Fruit fly (Drosophila melanogaster): ENCODE measurements around the gene CG4598.

CG4598 gene

DNA sequence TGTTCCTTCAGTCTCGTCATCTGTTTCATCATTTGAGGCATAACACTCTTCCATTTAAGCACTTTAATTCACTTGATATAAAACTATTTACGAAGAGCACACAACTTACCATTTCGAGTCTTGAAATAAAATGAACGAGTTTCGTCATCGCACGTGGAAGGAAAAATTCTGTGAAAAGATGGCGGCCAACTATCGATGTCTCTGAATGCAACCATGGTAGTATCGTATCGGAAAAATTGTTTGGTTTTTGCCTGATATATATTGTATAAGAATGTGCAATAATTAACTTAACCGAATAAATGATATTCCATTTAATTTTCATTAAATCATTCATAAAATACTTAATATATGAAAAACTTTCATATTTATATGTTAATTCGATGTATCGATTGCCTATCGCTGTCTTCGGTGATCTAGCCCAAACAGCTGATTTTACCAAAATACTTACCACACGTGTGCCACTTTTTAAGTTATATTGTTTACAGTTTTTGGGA lies 23.5 kb upstream of the CG4598 start, which contains the start of gene Bka (continued):
- peak; percentile 37 for TF ChIP-seq CG4707 (GFP tag; optimal IDR thresholded peaks at IDR 0.05)
- no peak for TF ChIP-seq tin (GFP tag; optimal IDR thresholded peaks at IDR 0.05)
- no peak for TF ChIP-seq Sry-β (GFP tag; optimal IDR thresholded peaks at IDR 0.05)
- TF ChIP-seq CG9876 (GFP tag; optimal IDR thresholded peaks at IDR 0.05) = no peak
- TF ChIP-seq en (GFP tag; optimal IDR thresholded peaks at IDR 0.05) = no peak
- TF ChIP-seq al (GFP tag; IDR thresholded peaks at IDR 0.05) = no peak
- TF ChIP-seq CG5245 (GFP tag; optimal IDR thresholded peaks at IDR 0.05) = no peak
- TF ChIP-seq CG1602 (GFP tag; optimal IDR thresholded peaks at IDR 0.05) = no peak
- TF ChIP-seq ewg (GFP tag; optimal IDR thresholded peaks at IDR 0.05) = no peak
- TF ChIP-seq Doc3 (GFP tag; IDR thresholded peaks at IDR 0.05; ENCODE audit: partially characterized antibody) = peak; percentile 99
- peak; percentile 63 for TF ChIP-seq CG18599 (GFP tag; optimal IDR thresholded peaks at IDR 0.05)
- TF ChIP-seq otp (GFP tag; IDR thresholded peaks at IDR 0.05) = peak; percentile 27; the same call in 1 of the 3 replicates
- peak; percentile 63 to 94 for TF ChIP-seq crp (GFP tag; optimal IDR thresholded peaks at IDR 0.05)
- no peak for TF ChIP-seq tll (GFP tag; optimal IDR thresholded peaks at IDR 0.05)
- TF ChIP-seq CG6854 (GFP tag; optimal IDR thresholded peaks at IDR 0.05) = no peak
- TF ChIP-seq ftz-f1 (GFP tag; optimal IDR thresholded peaks at IDR 0.05) = no peak
- no peak for TF ChIP-seq psq (GFP tag; optimal IDR thresholded peaks at IDR 0.05)
- TF ChIP-seq nerfin-1 (tag; optimal IDR thresholded peaks at IDR 0.05) = peak; percentile 79
- peak; percentile 99 for TF ChIP-seq CG16813 (GFP tag; IDR thresholded peaks at IDR 0.05; ENCODE audit: partially characterized antibody)
- TF ChIP-seq CG2116 (GFP tag; optimal IDR thresholded peaks at IDR 0.05) = peak; percentile 99
- no peak for TF ChIP-seq CG1647 (GFP tag; optimal IDR thresholded peaks at IDR 0.05)
- no peak for TF ChIP-seq corto (GFP tag; optimal IDR thresholded peaks at IDR 0.05)
- TF ChIP-seq Bgb (GFP tag; IDR thresholded peaks at IDR 0.05; ENCODE audit: partially characterized antibody) = peak; percentile 96
- TF ChIP-seq CG4404 (GFP tag; IDR thresholded peaks at IDR 0.05) = no peak
- TF ChIP-seq tio (GFP tag; optimal IDR thresholded peaks at IDR 0.05) = no peak
- TF ChIP-seq hth (optimal IDR thresholded peaks at IDR 0.05) = no peak
- no peak for TF ChIP-seq grn (GFP tag; optimal IDR thresholded peaks at IDR 0.05)
- peak; percentile 92 for TF ChIP-seq trem (tag; optimal IDR thresholded peaks at IDR 0.05)
- TF ChIP-seq D (optimal IDR thresholded peaks at IDR 0.05) = no peak
- no peak for TF ChIP-seq D (GFP tag; optimal IDR thresholded peaks at IDR 0.05)

DNA sequence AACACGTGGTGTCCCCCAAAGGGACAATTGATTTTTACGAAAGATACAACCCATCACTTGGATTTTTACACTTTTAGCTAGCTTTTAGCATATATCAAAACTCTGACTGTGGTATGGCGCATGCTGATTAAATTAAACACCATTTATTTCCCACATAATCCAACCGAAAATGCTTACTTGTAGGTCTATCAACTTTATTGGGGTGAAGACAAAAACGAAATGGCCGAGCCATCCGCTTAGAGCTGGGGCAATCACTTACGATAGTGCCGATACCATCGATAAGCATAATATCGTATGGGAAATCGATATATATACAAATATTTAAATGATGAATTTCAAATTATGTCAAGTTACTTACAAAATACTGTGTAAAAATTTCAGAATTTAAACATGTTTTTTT lies 21.1 kb upstream of the CG4598 start, which contains the start of gene RpS2:
Gene RpS2 (minus strand): TSS at position 257 of the 400 bp plus-strand sequence.
- TF ChIP-seq CG6683 (GFP tag; optimal IDR thresholded peaks at IDR 0.05) = no peak
- TF ChIP-seq sima (GFP tag; optimal IDR thresholded peaks at IDR 0.05) = no peak
- no peak for TF ChIP-seq Spps (tag; optimal IDR thresholded peaks at IDR 0.05)
- TF ChIP-seq Rx (GFP tag; IDR thresholded peaks at IDR 0.05) = no peak
- TF ChIP-seq CG7271 (tag; optimal IDR thresholded peaks at IDR 0.05) = no peak
- no peak for TF ChIP-seq sisA (GFP tag; IDR thresholded peaks at IDR 0.05)
- TF ChIP-seq CG31441 (GFP tag; IDR thresholded peaks at IDR 0.05) = peak; percentile 43; the same call in 1 of the 2 replicates
- TF ChIP-seq Trl (optimal IDR thresholded peaks at IDR 0.05) = no peak
- TF ChIP-seq Trl (GFP tag; optimal IDR thresholded peaks at IDR 0.05) = peak; percentile 11
- 0 out of 2 replicates have a peak, but pooled peaks have one; percentile 33 for TF ChIP-seq wdn (GFP tag; IDR thresholded peaks at IDR 0.05)
- TF ChIP-seq stwl (tag; optimal IDR thresholded peaks at IDR 0.05) = peak; percentile 66
- TF ChIP-seq Mrtf (GFP tag; IDR thresholded peaks at IDR 0.05) = no peak
- TF ChIP-seq tna (GFP tag; IDR thresholded peaks at IDR 0.05; ENCODE audit: partially characterized antibody) = peak; percentile 97
- TF ChIP-seq CG16863 (GFP tag; optimal IDR thresholded peaks at IDR 0.05) = peak; percentile 21
- TF ChIP-seq ewg (GFP tag; optimal IDR thresholded peaks at IDR 0.05) = no peak
- TF ChIP-seq CG13296 (GFP tag; optimal IDR thresholded peaks at IDR 0.05) = peak; percentile 44
- peak; percentile 11 for TF ChIP-seq Asciz (GFP tag; optimal IDR thresholded peaks at IDR 0.05)
- TF ChIP-seq Fer1 (GFP tag; optimal IDR thresholded peaks at IDR 0.05) = peak; percentile 52
- TF ChIP-seq Ada2b (GFP tag; IDR thresholded peaks at IDR 0.05) = no peak
- TF ChIP-seq E2f2 (GFP tag; IDR thresholded peaks at IDR 0.05) = peak; percentile 84
- TF ChIP-seq CG12769 (tag; optimal IDR thresholded peaks at IDR 0.05) = peak; percentile 65
- peak; percentile 32; the same call in 1 of the 2 replicates for TF ChIP-seq H2.0 (GFP tag; IDR thresholded peaks at IDR 0.05)
- no peak for TF ChIP-seq CG6175 (GFP tag; IDR thresholded peaks at IDR 0.05)

Measured in whole organism, embryonic.